Fruit fly (Drosophila melanogaster) whole organism, embryonic: Measurements from ENCODE around the gene Gs1l.

Experiments used
- Aef1 ChIP-seq: fragments of 200-800 bp; sonication (Bioruptor generic); IDR thresholded peaks from 3 replicates; pipeline ENCODE4 v1.3.6; 2022; ENCODE audit warnings: missing biosample characterization, missing genetic modification characterization
- Awh ChIP-seq: fragments of 200-800 bp; sonication (Bioruptor generic); IDR thresholded peaks from 2 replicates; pipeline ENCODE4, ENCODE4 v1.3.6; 2022; ENCODE audit warnings: missing biosample characterization, missing genetic modification characterization
- Bdp1 ChIP-seq: fragments of 200-800 bp; sonication (Bioruptor generic); optimal IDR thresholded peaks from 3 replicates; lab custom pipeline; 2016; ENCODE audit warnings: missing biosample characterization, missing genetic modification characterization
- CG10959 ChIP-seq: fragments of 200-800 bp; sonication (Bioruptor generic); IDR thresholded peaks from 2 replicates; pipeline ENCODE4 v1.3.6; 2022; ENCODE audit warnings: missing biosample characterization, missing genetic modification characterization
- CG11504 ChIP-seq: fragments of 200-800 bp; sonication (Bioruptor generic); optimal IDR thresholded peaks from 3 replicates; lab custom pipeline; 2019; ENCODE audit warnings: missing biosample characterization, mild to moderate bottlenecking, missing genetic modification characterization, moderate library complexity
- CG11695 ChIP-seq: fragments of 200-800 bp; sonication (Bioruptor generic); IDR thresholded peaks from 3 replicates; pipeline ENCODE4 v1.3.6; 2022; ENCODE audit warnings: missing biosample characterization, missing genetic modification characterization
- CG17385 ChIP-seq: fragments of 200-800 bp; sonication (Bioruptor generic); optimal IDR thresholded peaks from 3 replicates; lab custom pipeline; 2018; ENCODE audit warnings: missing biosample characterization, mild to moderate bottlenecking, missing genetic modification characterization
- CG17568 ChIP-seq: fragments of 200-800 bp; sonication (Bioruptor generic); optimal IDR thresholded peaks from 2 replicates; lab custom pipeline; 2018; ENCODE audit warnings: missing biosample characterization, mild to moderate bottlenecking, missing genetic modification characterization, moderate library complexity
- CG1792 ChIP-seq: fragments of 200-800 bp; sonication (Bioruptor generic); optimal IDR thresholded peaks from 2 replicates; lab custom pipeline; 2016; ENCODE audit warnings: missing biosample characterization, missing genetic modification characterization
- CG18262 ChIP-seq: fragments of 200-800 bp; optimal IDR thresholded peaks from 3 replicates; lab custom pipeline; 2019; ENCODE audit warnings: missing biosample characterization, mild to moderate bottlenecking, missing genetic modification characterization, moderate library complexity
- CG18599 ChIP-seq: fragments of 200-800 bp; sonication (Bioruptor generic); optimal IDR thresholded peaks from 3 replicates; lab custom pipeline; 2017; ENCODE audit warnings: missing biosample characterization, missing genetic modification characterization, mild to moderate bottlenecking, moderate library complexity, missing genetic modification reagents
- CG30431 ChIP-seq: fragments of 200-800 bp; sonication (Bioruptor generic); optimal IDR thresholded peaks from 2 replicates; lab custom pipeline; 2017; ENCODE audit warnings: missing biosample characterization, missing genetic modification characterization
- CG3847 ChIP-seq: fragments of 200-800 bp; sonication (Bioruptor generic); IDR thresholded peaks from 2 replicates; pipeline ENCODE4 v1.3.6; 2022; ENCODE audit warnings: missing biosample characterization, missing genetic modification characterization
- CG43689 ChIP-seq: fragments of 200-800 bp; sonication (Bioruptor generic); IDR thresholded peaks from 2 replicates; pipeline ENCODE4 v1.3.6; 2022; ENCODE audit warnings: missing biosample characterization, missing genetic modification characterization
- CG4617 ChIP-seq: fragments of 200-800 bp; sonication (Bioruptor generic); optimal IDR thresholded peaks from 3 replicates; lab custom pipeline; 2016; ENCODE audit warnings: missing biosample characterization, missing genetic modification characterization, borderline replicate concordance
- CG5180 ChIP-seq: fragments of 200-800 bp; sonication (Bioruptor generic); optimal IDR thresholded peaks from 3 replicates; lab custom pipeline; 2017; ENCODE audit warnings: missing biosample characterization, missing genetic modification characterization, mild to moderate bottlenecking, moderate library complexity, missing genetic modification reagents
- CG5245 ChIP-seq: fragments of 200-800 bp; sonication (Bioruptor generic); optimal IDR thresholded peaks from 3 replicates; lab custom pipeline; 2016; ENCODE audit warnings: missing biosample characterization, missing genetic modification characterization
- CG6254 ChIP-seq: fragments of 200-800 bp; sonication (Bioruptor generic); optimal IDR thresholded peaks from 3 replicates; lab custom pipeline; 2017; ENCODE audit warnings: mild to moderate bottlenecking, missing biosample characterization, missing genetic modification reagents, missing genetic modification characterization
- CG6689 ChIP-seq: fragments of 200-800 bp; sonication (Bioruptor generic); IDR thresholded peaks from 2 replicates; pipeline ENCODE4 v1.3.6; 2022; ENCODE audit warnings: missing biosample characterization, missing genetic modification characterization
- CG6791 ChIP-seq: fragments of 200-800 bp; sonication (Bioruptor generic); IDR thresholded peaks from 3 replicates; pipeline ENCODE4 v1.3.6; 2022; ENCODE audit warnings: missing biosample characterization, missing genetic modification characterization; ENCODE audit not compliant: partially characterized antibody
- CG9817 ChIP-seq: fragments of 200-800 bp; sonication (Bioruptor generic); optimal IDR thresholded peaks from 2 replicates; lab custom pipeline; 2018; ENCODE audit warnings: missing biosample characterization, mild to moderate bottlenecking, missing genetic modification characterization, moderate library complexity
- CrebB ChIP-seq: fragments of 200-800 bp; sonication (Bioruptor generic); optimal IDR thresholded peaks from 3 replicates; lab custom pipeline; 2018; ENCODE audit warnings: missing biosample characterization, mild to moderate bottlenecking, missing genetic modification characterization
- Eip74EF ChIP-seq, 2 experiments: fragments of 200-800 bp in 1 of 2; fragments of >200 bp in 1 of 2; sonication (Bioruptor generic) in 1 of 2; optimal IDR thresholded peaks; 2 replicates each; lab custom pipeline; 2017 to 2019; ENCODE audit warnings: missing biosample characterization in 2 of 2, missing genetic modification characterization in 2 of 2, mild to moderate bottlenecking in 1 of 2, moderate library complexity in 1 of 2
- Hmr ChIP-seq: fragments of 200-800 bp; sonication (Bioruptor generic); optimal IDR thresholded peaks from 3 replicates; lab custom pipeline; 2017; ENCODE audit warnings: mild to moderate bottlenecking, missing biosample characterization, missing genetic modification reagents, missing genetic modification characterization
- Hr3 ChIP-seq: fragments of 200-800 bp; sonication (Bioruptor generic); optimal IDR thresholded peaks from 3 replicates; lab custom pipeline; 2016; ENCODE audit warnings: missing biosample characterization, missing genetic modification characterization
- Hsf ChIP-seq: fragments of 200-800 bp; sonication (Bioruptor generic); optimal IDR thresholded peaks from 3 replicates; lab custom pipeline; 2016; ENCODE audit warnings: missing biosample characterization, missing genetic modification characterization
- Lim3 ChIP-seq: fragments of 200-800 bp; sonication (Bioruptor generic); IDR thresholded peaks from 2 replicates; pipeline ENCODE4 v1.3.6; 2022; ENCODE audit warnings: missing biosample characterization, missing genetic modification characterization
- Ptx1 ChIP-seq: fragments of 200-800 bp; sonication (Bioruptor generic); IDR thresholded peaks from 2 replicates; pipeline ENCODE4 v1.3.6; 2022; ENCODE audit warnings: missing biosample characterization, missing genetic modification characterization
- YL-1 ChIP-seq: fragments of 200-800 bp; sonication (Bioruptor generic); optimal IDR thresholded peaks from 3 replicates; lab custom pipeline; 2017; ENCODE audit warnings: missing biosample characterization, mild to moderate bottlenecking, missing genetic modification characterization
- al ChIP-seq: fragments of 200-800 bp; sonication (Bioruptor generic); IDR thresholded peaks from 2 replicates; pipeline ENCODE4 v1.3.6; 2022; ENCODE audit warnings: missing biosample characterization, missing genetic modification characterization
- bbx ChIP-seq: fragments of 200-800 bp; sonication (Bioruptor generic); IDR thresholded peaks from 2 replicates; pipeline ENCODE4 v1.3.6; 2022; ENCODE audit warnings: missing biosample characterization, missing genetic modification characterization; ENCODE audit not compliant: partially characterized antibody
- bowl ChIP-seq: fragments of 200-800 bp; sonication (Bioruptor generic); IDR thresholded peaks from 2 replicates; pipeline ENCODE4 v1.3.6; 2022; ENCODE audit warnings: missing biosample characterization, missing genetic modification characterization
- chn ChIP-seq: fragments of 200-800 bp; sonication (Bioruptor generic); optimal IDR thresholded peaks from 2 replicates; lab custom pipeline; 2016; ENCODE audit warnings: missing biosample characterization, missing genetic modification characterization
- dmrt99B ChIP-seq: fragments of 200-800 bp; sonication (Bioruptor generic); optimal IDR thresholded peaks from 2 replicates; lab custom pipeline; 2018; ENCODE audit warnings: missing biosample characterization, mild to moderate bottlenecking, missing genetic modification characterization, moderate library complexity
- exex ChIP-seq: fragments of 200-800 bp; sonication (Bioruptor generic); optimal IDR thresholded peaks from 4 replicates; lab custom pipeline; 2018; ENCODE audit warnings: missing biosample characterization, mild to moderate bottlenecking, missing genetic modification characterization, moderate library complexity
- fd96Cb ChIP-seq: fragments of 200-800 bp; sonication (Bioruptor generic); optimal IDR thresholded peaks from 2 replicates; lab custom pipeline; 2018; ENCODE audit warnings: missing biosample characterization, mild to moderate bottlenecking, missing genetic modification characterization, moderate library complexity
- gce ChIP-seq: fragments of 200-800 bp; sonication (Bioruptor generic); IDR thresholded peaks from 3 replicates; pipeline ENCODE4 v1.3.6; 2022; ENCODE audit warnings: missing biosample characterization, missing genetic modification characterization
- hb ChIP-seq: fragments of 200-800 bp; sonication (Bioruptor generic); IDR thresholded peaks from 3 replicates; pipeline ENCODE4 v1.3.6; 2022; ENCODE audit warnings: missing biosample characterization, missing genetic modification characterization; ENCODE audit not compliant: partially characterized antibody
- hkb ChIP-seq, 2 experiments: fragments of 200-800 bp in 1 of 2; fragments of >200 bp in 1 of 2; sonication (Bioruptor generic) in 1 of 2; IDR thresholded peaks in 1 of 2; optimal IDR thresholded peaks in 1 of 2; 2 replicates each; pipeline versions ENCODE4 v1.3.6 to Lab custom; 2017 to 2022; ENCODE audit warnings: missing biosample characterization in 1 of 2, missing genetic modification characterization in 1 of 2
- lola ChIP-seq, 3 experiments: fragments of >200 bp in 2 of 3; fragments of 200-800 bp in 1 of 3; sonication (Bioruptor generic) in 1 of 3; optimal IDR thresholded peaks; 2 replicates each; lab custom pipeline; 2017 to 2019; ENCODE audit warnings: missing biosample characterization in 3 of 3, missing genetic modification characterization in 3 of 3, mild to moderate bottlenecking in 1 of 3, moderate library complexity in 1 of 3
- onecut ChIP-seq: fragments of 200-800 bp; sonication (Bioruptor generic); IDR thresholded peaks from 2 replicates; pipeline ENCODE4 v1.3.6; 2022; ENCODE audit warnings: missing biosample characterization, missing genetic modification characterization
- org-1 ChIP-seq: fragments of 200-800 bp; sonication (Bioruptor generic); optimal IDR thresholded peaks from 2 replicates; lab custom pipeline; 2017; ENCODE audit warnings: missing biosample characterization, missing genetic modification characterization
- pzg ChIP-seq: fragments of 200-800 bp; sonication (Bioruptor generic); optimal IDR thresholded peaks from 3 replicates; lab custom pipeline; 2018; ENCODE audit warnings: missing biosample characterization, mild to moderate bottlenecking, missing genetic modification characterization, moderate library complexity
- sqz ChIP-seq: fragments of 200-800 bp; sonication (Bioruptor generic); optimal IDR thresholded peaks from 3 replicates; lab custom pipeline; 2018; ENCODE audit warnings: missing biosample characterization, mild to moderate bottlenecking, missing genetic modification characterization
- ssp ChIP-seq: fragments of 200-800 bp; sonication (Bioruptor generic); IDR thresholded peaks from 2 replicates; pipeline ENCODE4 v1.3.6; 2022; ENCODE audit warnings: missing biosample characterization, missing genetic modification characterization
- tap ChIP-seq: fragments of 200-800 bp; optimal IDR thresholded peaks from 3 replicates; lab custom pipeline; 2019; ENCODE audit warnings: missing biosample characterization, mild to moderate bottlenecking, missing genetic modification characterization, moderate library complexity
- tio ChIP-seq: fragments of 200-800 bp; sonication (Bioruptor generic); optimal IDR thresholded peaks from 2 replicates; lab custom pipeline; 2017; ENCODE audit warnings: missing biosample characterization, missing genetic modification characterization, inconsistent platforms

Gs1l gene

dm6 chr2L:4458119-4459056 lies 1.8 kb upstream of the Gs1l start, which contains the start of gene RpL27A (continued):
- TF ChIP-seq Hsf (peak; percentile 69), sqz (GFP tag; lab: Kevin White, UChicago) (no peak), hb (GFP tag; lab: Robert Waterston, UW) (no peak), pzg (GFP tag; lab: Kevin White, UChicago) (peak; percentile 73), CG5245 (GFP tag; lab: Kevin White, UChicago) (peak; percentile 65), CG3847 (GFP tag; lab: Robert Waterston, UW) (peak; percentile 68), CG5180 (GFP tag; lab: Kevin White, UChicago) (peak; percentile 55), Aef1 (peak; percentile 63; the same call in 2 of the 3 replicates), al (GFP tag; lab: Robert Waterston, UW) (peak; percentile 71), org-1 (GFP tag; lab: Kevin White, UChicago) (peak; percentile 73), Hr3 (GFP tag; lab: Kevin White, UChicago) (peak; percentile 53), YL-1 (GFP tag; lab: Kevin White, UChicago) (peak; percentile 99), Awh (GFP tag; lab: Robert Waterston, UW) (peak; percentile 88), CrebB (peak; percentile 86), CG18599 (peak; percentile 83), bbx (peak; percentile 73), tio (GFP tag; lab: Kevin White, UChicago) (no peak), gce (peak; percentile 85), chn (GFP tag; lab: Kevin White, UChicago) (peak; percentile 53), Hmr (GFP tag; lab: Kevin White, UChicago) (peak; percentile 93), Ptx1 (GFP tag; lab: Robert Waterston, UW) (peak; percentile 65), Bdp1 (GFP tag; lab: Kevin White, UChicago) (peak; percentile 56), CG11695 (GFP tag; lab: Robert Waterston, UW) (peak; percentile 41; the same call in 2 of the 3 replicates), hkb (optimal IDR thresholded peaks at IDR 0.05; lab: Kevin White, UChicago) (no peak), hkb (GFP tag; IDR thresholded peaks at IDR 0.05; lab: Robert Waterston, UW) (peak; percentile 81), CG6791 (GFP tag; lab: Robert Waterston, UW) (peak; percentile 53; the same call in 1 of the 3 replicates), lola (GFP tag; optimal IDR thresholded peaks at IDR 0.05; lab: Kevin White, UChicago) (peak in 1 of 3 experiments; percentile 70), ssp (GFP tag; lab: Robert Waterston, UW) (peak; percentile 97), bowl (no peak), fd96Cb (tag; lab: Kevin White, UChicago) (peak; percentile 38), Lim3 (no peak), CG18262 (tag; lab: Kevin White, UChicago) (peak; percentile 68), CG4617 (GFP tag; lab: Kevin White, UChicago) (peak; percentile 44), CG11504 (tag; lab: Kevin White, UChicago) (peak; percentile 77), CG6254 (GFP tag; lab: Kevin White, UChicago) (peak; percentile 66), Eip74EF (GFP tag; optimal IDR thresholded peaks at IDR 0.05; lab: Kevin White, UChicago) (peak in 1 of 2 experiments; percentile 62), CG43689 (GFP tag; lab: Robert Waterston, UW) (peak; percentile 71), onecut (peak; percentile 88), dmrt99B (tag; lab: Kevin White, UChicago) (peak; percentile 59), CG10959 (GFP tag; lab: Robert Waterston, UW) (peak; percentile 52), CG17385 (GFP tag; lab: Kevin White, UChicago) (peak; percentile 87), exex (tag; lab: Kevin White, UChicago) (peak; percentile 40), CG9817 (tag; lab: Kevin White, UChicago) (peak; percentile 71), CG17568 (no peak), CG6689 (GFP tag; lab: Robert Waterston, UW) (peak; percentile 73), CG30431 (GFP tag; lab: Kevin White, UChicago) (peak; percentile 65), tap (tag; lab: Kevin White, UChicago) (peak; percentile 32), CG1792 (GFP tag; lab: Kevin White, UChicago) (peak; percentile 8)
